Worm (Caenorhabditis elegans) whole organism, early embryonic: ENCODE measurements around the gene del-2.

Experiments
- B0310.2 ChIP-seq: sonication (generic microtip); optimal IDR thresholded peaks from 2 replicates; lab custom pipeline; 2016; ENCODE audit warnings: mild to moderate bottlenecking, missing genetic modification characterization, missing compliant biosample characterization
- aly-1 ChIP-seq: sonication (generic microtip); optimal IDR thresholded peaks from 2 replicates; lab custom pipeline; 2016; ENCODE audit warnings: missing genetic modification characterization, missing compliant biosample characterization
- ama-1 ChIP-seq: fragments of 150-350 bp; optimal IDR thresholded peaks from 2 replicates; lab custom pipeline; 2014
- ceh-13 ChIP-seq: fragments of 200-800 bp; sonication (Bioruptor generic); optimal IDR thresholded peaks from 2 replicates; lab custom pipeline; 2018; ENCODE audit warnings: mild to moderate bottlenecking, missing genetic modification characterization, missing compliant biosample characterization
- ets-7 ChIP-seq: sonication (generic microtip); optimal IDR thresholded peaks from 2 replicates; lab custom pipeline; 2016; ENCODE audit warnings: missing genotype, missing genetic modification characterization, missing compliant biosample characterization
- flt-1 ChIP-seq: fragments of 200-800 bp; sonication (Bioruptor generic); IDR thresholded peaks from 2 replicates; pipeline ENCODE4 v1.3.6; 2022; ENCODE audit warnings: missing genetic modification characterization, missing compliant biosample characterization
- hmbx-1 ChIP-seq: sonication (generic microtip); optimal IDR thresholded peaks from 2 replicates; lab custom pipeline; 2016; ENCODE audit warnings: mild to moderate bottlenecking, missing genetic modification characterization, missing compliant biosample characterization
- hmg-4 ChIP-seq: fragments of 200-800 bp; sonication (Bioruptor generic); optimal IDR thresholded peaks from 2 replicates; lab custom pipeline; 2018; ENCODE audit warnings: mild to moderate bottlenecking, missing genetic modification characterization, missing compliant biosample characterization
- hnd-1 ChIP-seq: sonication (generic microtip); optimal IDR thresholded peaks from 2 replicates; lab custom pipeline; 2016; ENCODE audit warnings: missing genetic modification characterization, missing compliant biosample characterization
- scrt-1 ChIP-seq: fragments of 200-800 bp; sonication (Bioruptor generic); IDR thresholded peaks from 2 replicates; pipeline ENCODE4 v1.3.6; 2022; ENCODE audit warnings: missing genetic modification characterization, missing compliant biosample characterization
- sea-1 ChIP-seq: fragments of 200-800 bp; sonication (Bioruptor generic); conservative IDR thresholded peaks from 2 replicates; pipeline ENCODE4 v1.3.6; 2022; ENCODE audit warnings: missing genetic modification characterization, missing compliant biosample characterization
- tbx-37 ChIP-seq: fragments of 200-800 bp; sonication (Bioruptor generic); conservative IDR thresholded peaks from 2 replicates; pipeline ENCODE4 v1.3.6; 2022; ENCODE audit warnings: missing genetic modification reagents, missing genetic modification characterization, missing compliant biosample characterization

DNA sequence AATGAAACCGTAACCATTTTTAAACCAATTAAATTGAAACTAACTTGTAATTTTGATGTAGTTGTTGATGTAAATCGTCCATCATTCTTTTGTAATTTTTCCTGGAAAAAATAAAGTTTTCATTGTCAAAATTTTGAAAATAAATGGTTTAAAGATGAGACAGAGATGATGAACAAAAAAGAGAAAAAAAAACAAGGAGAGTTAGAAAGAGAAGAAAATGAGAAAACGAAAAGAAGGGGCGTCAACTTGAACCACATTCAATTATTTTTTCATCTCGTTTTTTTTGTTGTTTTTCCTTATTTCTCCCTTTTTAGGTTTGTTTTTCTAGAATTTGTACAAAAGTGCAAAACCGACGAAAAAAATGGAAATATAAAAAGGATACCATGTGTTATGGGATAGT, 33.7 kb upstream of the del-2 start, which contains the start of gene nhr-34:
- TF ChIP-seq tbx-37 (GFP tag; lab: Robert Waterston, UW) (no peak), ama-1 (lab: Kevin White, UChicago) (no peak), flt-1 (no peak), scrt-1 (GFP tag; lab: Robert Waterston, UW) (no peak), sea-1 (GFP tag; lab: Robert Waterston, UW) (no peak), B0310.2 (tag; lab: Kevin White, UChicago) (no peak), ets-7 (tag; lab: Kevin White, UChicago) (no peak), hmg-4 (no peak), hmbx-1 (tag; lab: Kevin White, UChicago) (no peak), ceh-13 (no peak), hnd-1 (tag; lab: Kevin White, UChicago) (no peak), aly-1 (tag; lab: Kevin White, UChicago) (no peak)
